Fruit fly (Drosophila melanogaster): ENCODE results near the gene CG8745.

The CG8745 gene

DNA sequence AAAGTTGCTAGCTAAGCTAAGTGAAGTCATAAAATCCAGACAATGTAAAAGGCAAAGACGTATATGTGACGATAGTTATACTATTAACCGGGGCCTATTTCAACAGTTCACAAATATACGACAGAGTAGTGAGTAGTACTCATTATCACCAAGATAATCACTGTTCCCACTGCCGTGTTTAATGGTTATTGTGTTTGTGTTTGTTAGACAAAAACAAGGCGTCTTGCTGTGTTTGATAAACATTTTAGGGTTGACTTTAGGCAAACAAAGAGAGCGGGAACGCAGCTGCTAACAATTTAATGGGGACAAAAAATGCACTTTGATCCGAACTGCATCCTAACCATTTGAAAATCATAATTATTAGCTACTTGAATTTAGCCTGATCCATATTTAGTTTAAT, 1.2 kb downstream of the CG8745 start (continued):
- TF ChIP-seq Mad (GFP tag; optimal IDR thresholded peaks at IDR 0.05) (peak; percentile 49), CG2199 (GFP tag; IDR thresholded peaks at IDR 0.05) (0 out of 3 replicates have a peak, but pooled peaks have one; percentile 13), grn (GFP tag; optimal IDR thresholded peaks at IDR 0.05) (peak; percentile 76), CHES-1-like (GFP tag; optimal IDR thresholded peaks at IDR 0.05) (peak; percentile 33), CG11560 (tag; IDR thresholded peaks at IDR 0.05) (no peak), CG14050 (GFP tag; IDR thresholded peaks at IDR 0.05) (no peak; the same call in 2 of the 3 replicates), CG9727 (GFP tag; optimal IDR thresholded peaks at IDR 0.05) (peak; percentile 31), CG13287 (GFP tag; IDR thresholded peaks at IDR 0.05; ENCODE audit: partially characterized antibody) (no peak), CG11093 (GFP tag; IDR thresholded peaks at IDR 0.05) (no peak), CG9932 (GFP tag; IDR thresholded peaks at IDR 0.05) (no peak), cad (GFP tag; optimal IDR thresholded peaks at IDR 0.05) (no peak), CG31224 (GFP tag; IDR thresholded peaks at IDR 0.05) (no peak), NC2α (GFP tag; optimal IDR thresholded peaks at IDR 0.05) (peak; percentile 64), CG32767 (GFP tag; IDR thresholded peaks at IDR 0.05) (no peak), h (optimal IDR thresholded peaks at IDR 0.05) (no peak), CG1024 (GFP tag; IDR thresholded peaks at IDR 0.05) (peak; percentile 11; the same call in 1 of the 2 replicates), Hand (GFP tag; optimal IDR thresholded peaks at IDR 0.05) (no peak), CG32772 (GFP tag; IDR thresholded peaks at IDR 0.05) (no peak), mirr (GFP tag; optimal IDR thresholded peaks at IDR 0.05) (no peak), sisA (GFP tag; IDR thresholded peaks at IDR 0.05) (no peak), bcd (GFP tag; optimal IDR thresholded peaks at IDR 0.05) (peak; percentile 41), cwo (GFP tag; optimal IDR thresholded peaks at IDR 0.05) (peak; percentile 28), hbn (GFP tag; IDR thresholded peaks at IDR 0.05; ENCODE audit: partially characterized antibody) (no peak), Dek (tag; optimal IDR thresholded peaks at IDR 0.05) (peak; percentile 7), crol (GFP tag; IDR thresholded peaks at IDR 0.05) (no peak), fu2 (GFP tag; optimal IDR thresholded peaks at IDR 0.05) (no peak), CG12744 (GFP tag; optimal IDR thresholded peaks at IDR 0.05) (no peak), mld (GFP tag; IDR thresholded peaks at IDR 0.05; ENCODE audit: partially characterized antibody) (no peak), oc (tag; optimal IDR thresholded peaks at IDR 0.05) (peak; percentile 85), CG34224 (GFP tag; IDR thresholded peaks at IDR 0.05; ENCODE audit: partially characterized antibody) (no peak), br (optimal IDR thresholded peaks at IDR 0.05) (no peak), CG8478 (optimal IDR thresholded peaks at IDR 0.05) (no peak), Sry-β (GFP tag; optimal IDR thresholded peaks at IDR 0.05) (peak; percentile 70), eve (GFP tag; optimal IDR thresholded peaks at IDR 0.05) (peak in 1 of 2 experiments; percentile 39), Hr51 (GFP tag; optimal IDR thresholded peaks at IDR 0.05) (peak in 1 of 2 experiments; percentile 45), Nf-YB (GFP tag; optimal IDR thresholded peaks at IDR 0.05) (peak; percentile 56), Gug (GFP tag; IDR thresholded peaks at IDR 0.05) (no peak), dpn (GFP tag; optimal IDR thresholded peaks at IDR 0.05) (peak in 1 of 2 experiments; percentile 2), tgo (GFP tag; IDR thresholded peaks at IDR 0.05) (no peak), MBD-R2 (GFP tag; IDR thresholded peaks at IDR 0.05) (no peak), CG1792 (GFP tag; optimal IDR thresholded peaks at IDR 0.05) (peak; percentile 75), HLHmδ (GFP tag; optimal IDR thresholded peaks at IDR 0.05) (peak; percentile 87), Hmr (GFP tag; optimal IDR thresholded peaks at IDR 0.05) (peak; percentile 18), cas (GFP tag; IDR thresholded peaks at IDR 0.05) (no peak), CG2712 (tag; optimal IDR thresholded peaks at IDR 0.05) (peak; percentile 80), fd3F (GFP tag; optimal IDR thresholded peaks at IDR 0.05) (no peak), ATbp (GFP tag; optimal IDR thresholded peaks at IDR 0.05) (peak; percentile 93), CG17359 (tag; optimal IDR thresholded peaks at IDR 0.05) (peak; percentile 88), CG14965 (GFP tag; optimal IDR thresholded peaks at IDR 0.05; ENCODE audit: borderline replicate concordance) (peak; percentile 33), CG10979 (tag; optimal IDR thresholded peaks at IDR 0.05) (peak; percentile 71), CG6654 (GFP tag; optimal IDR thresholded peaks at IDR 0.05) (peak; percentile 47), ftz-f1 (GFP tag; optimal IDR thresholded peaks at IDR 0.05) (no peak)

Data from whole organism, embryonic.